Fruit fly (Drosophila melanogaster) whole organism, pupa: ENCODE results near the gene Wdr37.

Experiments used
- CG12605 ChIP-seq: fragments of 200-800 bp; sonication (Bioruptor generic); IDR thresholded peaks from 2 replicates; pipeline ENCODE4 v1.3.6; 2022; ENCODE audit warnings: missing biosample characterization, missing genetic modification characterization
- CG13204 ChIP-seq: fragments of 200-800 bp; sonication (Bioruptor generic); optimal IDR thresholded peaks from 2 replicates; lab custom pipeline; 2018; ENCODE audit warnings: missing biosample characterization, mild to moderate bottlenecking, missing genetic modification characterization, moderate library complexity
- CG17806 ChIP-seq: fragments of 200-800 bp; sonication (Bioruptor generic); optimal IDR thresholded peaks from 2 replicates; lab custom pipeline; 2018; ENCODE audit warnings: missing biosample characterization, mild to moderate bottlenecking, missing genetic modification characterization, moderate library complexity
- CG32121 ChIP-seq: fragments of 200-800 bp; sonication (Bioruptor generic); IDR thresholded peaks from 2 replicates; pipeline ENCODE4 v1.3.6; 2022; ENCODE audit warnings: missing biosample characterization, missing genetic modification characterization
- CG9948 ChIP-seq: fragments of 200-800 bp; sonication (Bioruptor generic); optimal IDR thresholded peaks from 2 replicates; lab custom pipeline; 2018; ENCODE audit warnings: missing biosample characterization, mild to moderate bottlenecking, missing genetic modification characterization, moderate library complexity
- D1 ChIP-seq: fragments of 200-800 bp; sonication (Bioruptor generic); optimal IDR thresholded peaks from 2 replicates; lab custom pipeline; 2018; ENCODE audit warnings: missing biosample characterization, mild to moderate bottlenecking, missing genetic modification characterization, moderate library complexity
- EcR ChIP-seq: fragments of 200-800 bp; sonication (Bioruptor generic); optimal IDR thresholded peaks from 3 replicates; lab custom pipeline; 2019; ENCODE audit warnings: missing biosample characterization, missing genetic modification characterization, mild to moderate bottlenecking, moderate library complexity, missing genetic modification reagents
- Ets98B ChIP-seq: fragments of 200-800 bp; sonication (Bioruptor generic); IDR thresholded peaks from 2 replicates; pipeline ENCODE4 v1.3.6; 2022; ENCODE audit warnings: missing biosample characterization, missing genetic modification characterization
- Snoo ChIP-seq: fragments of 200-800 bp; sonication (Bioruptor generic); optimal IDR thresholded peaks from 3 replicates; lab custom pipeline; 2017; ENCODE audit warnings: missing biosample characterization, mild to moderate bottlenecking, missing genetic modification characterization, inconsistent platforms

DNA sequence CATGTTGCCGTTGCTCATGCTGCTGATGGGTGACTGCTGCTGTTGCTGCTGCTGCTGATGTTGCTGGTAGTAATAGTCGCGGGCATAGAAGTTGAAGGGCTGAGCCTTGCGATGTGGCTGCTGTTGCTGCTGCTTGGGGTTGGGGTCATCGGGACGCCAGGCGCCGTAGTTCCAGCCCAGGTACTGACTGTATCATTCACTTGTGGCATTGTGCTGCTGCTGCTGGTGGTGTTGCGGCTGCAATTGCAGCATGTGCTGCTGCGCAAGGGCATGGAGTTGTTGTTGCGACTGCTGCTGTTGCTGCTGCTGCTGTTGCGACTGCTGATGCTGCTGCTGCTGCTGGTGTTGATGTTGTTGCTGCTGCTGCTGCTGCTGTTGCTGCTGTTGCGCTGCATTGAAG is 19.9 kb upstream of the Wdr37 start:
- TF ChIP-seq EcR (no peak), D1 (tag; lab: Kevin White, UChicago) (no peak), CG17806 (tag; lab: Kevin White, UChicago) (no peak), CG13204 (GFP tag; lab: Kevin White, UChicago) (no peak), Snoo (tag; lab: Kevin White, UChicago) (no peak), CG32121 (no peak), Ets98B (GFP tag; lab: Robert Waterston, UW) (no peak), CG9948 (tag; lab: Kevin White, UChicago) (no peak), CG12605 (GFP tag; lab: Robert Waterston, UW) (no peak)
